Worm (Caenorhabditis elegans) whole organism, L2 larva: ENCODE measurements around the gene C13A2.4.

Source experiments
- R02D3.7 ChIP-seq: fragments of 150-350 bp; optimal IDR thresholded peaks from 2 replicates; lab custom pipeline; 2014; ENCODE audit warnings: missing biosample characterization, missing genetic modification characterization
- ama-1 ChIP-seq: fragments of 150-350 bp; optimal IDR thresholded peaks from 2 replicates; lab custom pipeline; 2018; ENCODE audit warnings: inconsistent platforms
- lin-11 ChIP-seq: fragments of 150-350 bp; sonication (generic microtip); optimal IDR thresholded peaks from 2 replicates; lab custom pipeline; 2014; ENCODE audit warnings: missing biosample characterization, missing genetic modification characterization, inconsistent platforms, mixed read lengths
- lin-13 ChIP-seq: fragments of 150-350 bp; optimal IDR thresholded peaks from 2 replicates; lab custom pipeline; 2014; ENCODE audit warnings: missing biosample characterization, missing genetic modification reagents, missing genetic modification characterization
- lin-39 ChIP-seq: fragments of 150-350 bp; optimal IDR thresholded peaks from 2 replicates; lab custom pipeline; 2014; ENCODE audit warnings: missing biosample characterization, missing genetic modification reagents, missing genetic modification characterization
- nhr-237 ChIP-seq: fragments of 150-350 bp; optimal IDR thresholded peaks from 2 replicates; lab custom pipeline; 2014; ENCODE audit warnings: missing biosample characterization, missing genetic modification characterization
- nhr-6 ChIP-seq: fragments of 150-350 bp; optimal IDR thresholded peaks from 2 replicates; lab custom pipeline; 2014; ENCODE audit warnings: missing biosample characterization, missing genetic modification characterization
- nhr-77 ChIP-seq: fragments of 150-350 bp; optimal IDR thresholded peaks from 2 replicates; lab custom pipeline; 2014; ENCODE audit warnings: missing biosample characterization, missing genetic modification characterization
- snpc-4 ChIP-seq: fragments of 150-350 bp; optimal IDR thresholded peaks from 2 replicates; lab custom pipeline; 2014; ENCODE audit warnings: missing biosample characterization, missing genetic modification characterization
- unc-62 ChIP-seq: fragments of 150-350 bp; optimal IDR thresholded peaks from 2 replicates; lab custom pipeline; 2014; ENCODE audit warnings: missing biosample characterization, missing genetic modification reagents, missing genetic modification characterization
- zag-1 ChIP-seq: fragments of 150-350 bp; optimal IDR thresholded peaks from 2 replicates; lab custom pipeline; 2014; ENCODE audit warnings: missing biosample characterization, missing genetic modification characterization
- ztf-11 ChIP-seq: sonication (generic microtip); optimal IDR thresholded peaks from 2 replicates; lab custom pipeline; 2017; ENCODE audit warnings: missing biosample characterization, missing genetic modification characterization

ce11 chrV:7237094-7237132 is 42.3 kb upstream of the C13A2.4 start, which contains the start of gene hpo-9:
- TF ChIP-seq ztf-11 (tag; lab: Kevin White, UChicago): no peak
- TF ChIP-seq snpc-4: no peak
- no peak for TF ChIP-seq unc-62 (GFP tag; lab: Kevin White, UChicago)
- TF ChIP-seq nhr-6 (tag; lab: Kevin White, UChicago): no peak
- no peak for TF ChIP-seq R02D3.7
- no peak for TF ChIP-seq lin-11 (tag; lab: Kevin White, UChicago)
- no peak for TF ChIP-seq lin-39 (tag; lab: Kevin White, UChicago)
- TF ChIP-seq ama-1 (lab: Kevin White, UChicago): no peak
- TF ChIP-seq lin-13 (GFP tag; lab: Kevin White, UChicago): no peak
- no peak for TF ChIP-seq nhr-77
- no peak for TF ChIP-seq nhr-237 (tag; lab: Kevin White, UChicago)
- TF ChIP-seq zag-1: no peak
